Worm (Caenorhabditis elegans) whole organism, L4 larva: ENCODE measurements around the gene snr-6.
A peak's percentile ranks its signal among the peaks of the same experiment; 100 is the strongest.
"Not testable (repeated sequence)": the region's sequence is repeated elsewhere in the genome, so short reads cannot be mapped to it uniquely, and the experiment has no call there.

Experiments used
- D1046.2 ChIP-seq: fragments of 200-800 bp; sonication (Bioruptor generic); IDR thresholded peaks from 2 replicates; pipeline ENCODE4 v1.3.6; 2022; ENCODE audit warnings: missing genetic modification characterization, missing compliant biosample characterization
- Y48G9A.11 ChIP-seq: fragments of 200-800 bp; sonication (Bioruptor generic); IDR thresholded peaks from 2 replicates; pipeline ENCODE4 v1.3.6; 2022; ENCODE audit warnings: missing genetic modification reagents, missing genetic modification characterization, missing compliant biosample characterization
- ZK337.2 ChIP-seq: fragments of 200-800 bp; sonication (Bioruptor generic); IDR thresholded peaks from 2 replicates; pipeline ENCODE4 v1.3.6; 2022; ENCODE audit warnings: missing genetic modification reagents, missing genetic modification characterization, missing compliant biosample characterization
- egl-43 ChIP-seq: fragments of 200-800 bp; sonication (Bioruptor generic); IDR thresholded peaks from 2 replicates; pipeline ENCODE4 v1.3.6; 2022; ENCODE audit warnings: missing genetic modification reagents, missing genetic modification characterization, missing compliant biosample characterization
- lin-38 ChIP-seq: fragments of 200-800 bp; sonication (Bioruptor generic); IDR thresholded peaks from 2 replicates; pipeline ENCODE4 v1.3.6; 2022; ENCODE audit warnings: missing genetic modification reagents, missing genetic modification characterization, missing compliant biosample characterization
- set-16 ChIP-seq: fragments of 200-800 bp; sonication (Bioruptor generic); IDR thresholded peaks from 2 replicates; pipeline ENCODE4 v1.3.6; 2022; ENCODE audit warnings: missing genetic modification reagents, missing genetic modification characterization, missing compliant biosample characterization
- snpc-1.2 ChIP-seq: fragments of 200-800 bp; sonication (Bioruptor generic); IDR thresholded peaks from 2 replicates; pipeline ENCODE4 v1.3.6; 2022; ENCODE audit warnings: missing genetic modification reagents, missing genetic modification characterization, missing compliant biosample characterization
- spr-3 ChIP-seq: fragments of 200-800 bp; sonication (Bioruptor generic); optimal IDR thresholded peaks from 2 replicates; lab custom pipeline; 2018; ENCODE audit warnings: mild to moderate bottlenecking, missing genetic modification characterization, missing compliant biosample characterization

Gene snr-6

ce11 chrIII:12383709-12384108 is 45.7 kb downstream of the snr-6 start, which contains the start of gene Y49E10.4:
Gene Y49E10.4, minus strand, starts transcription at chrIII:12383809.
- not testable (repeated sequence) for TF ChIP-seq spr-3; D1046.2 (GFP tag; lab: Robert Waterston, UW); egl-43 (GFP tag; lab: Robert Waterston, UW)

ce11 chrIII:12382799-12383198 is 46.6 kb downstream of the snr-6 start:
- TF ChIP-seq lin-38 (GFP tag; lab: Robert Waterston, UW) (peak; percentile 90), snpc-1.2 (0 out of 2 replicates have a peak, but pooled peaks have one; percentile 39), ZK337.2 (GFP tag; lab: Robert Waterston, UW) (0 out of 2 replicates have a peak, but pooled peaks have one; percentile 24), Y48G9A.11 (0 out of 2 replicates have a peak, but pooled peaks have one; percentile 55), set-16 (GFP tag; lab: Robert Waterston, UW) (peak; percentile 57; the same call in 1 of the 2 replicates), D1046.2 (GFP tag; lab: Robert Waterston, UW) (peak; percentile 35; the same call in 1 of the 2 replicates)
